Worm (Caenorhabditis elegans) whole organism, L4 larva: ENCODE data around the gene madf-11.

Source experiments
- F10B5.3 ChIP-seq: sonication (generic microtip); optimal IDR thresholded peaks from 2 replicates; lab custom pipeline; 2016; ENCODE audit warnings: mild to moderate bottlenecking, missing genetic modification characterization, missing compliant biosample characterization
- F44E2.7 ChIP-seq: fragments of 200-800 bp; sonication (Bioruptor generic); IDR thresholded peaks from 2 replicates; pipeline ENCODE4 v2.1.2; 2022; ENCODE audit warnings: missing genetic modification characterization, missing compliant biosample characterization
- F49E8.2 ChIP-seq: sonication (generic microtip); optimal IDR thresholded peaks from 2 replicates; lab custom pipeline; 2016; ENCODE audit warnings: missing compliant biosample characterization, mild to moderate bottlenecking, missing genetic modification characterization, borderline replicate concordance
- R02D3.7 ChIP-seq: fragments of 150-350 bp; sonication (generic microtip); optimal IDR thresholded peaks from 3 replicates; lab custom pipeline; 2014; ENCODE audit warnings: missing biosample characterization, missing genetic modification characterization
- T20F7.1 ChIP-seq: fragments of 200-800 bp; sonication (Bioruptor generic); optimal IDR thresholded peaks from 2 replicates; lab custom pipeline; 2018; ENCODE audit warnings: mild to moderate bottlenecking, missing genetic modification characterization, missing compliant biosample characterization
- T26A8.4 ChIP-seq: fragments of 200-800 bp; sonication (Bioruptor generic); IDR thresholded peaks from 2 replicates; pipeline ENCODE4 v1.3.6; 2022; ENCODE audit warnings: missing genetic modification characterization, missing compliant biosample characterization
- Y5F2A.4 ChIP-seq: fragments of 200-800 bp; sonication (Bioruptor generic); optimal IDR thresholded peaks from 2 replicates; lab custom pipeline; 2018; ENCODE audit warnings: mild to moderate bottlenecking, missing genetic modification characterization, missing compliant biosample characterization
- ZK337.2 ChIP-seq: fragments of 200-800 bp; sonication (Bioruptor generic); IDR thresholded peaks from 2 replicates; pipeline ENCODE4 v1.3.6; 2022; ENCODE audit warnings: missing genetic modification reagents, missing genetic modification characterization, missing compliant biosample characterization
- ZK546.5 ChIP-seq, 2 experiments: sonication (generic microtip); optimal IDR thresholded peaks; 2 replicates each; lab custom pipeline; 2017; ENCODE audit warnings: missing biosample characterization in 2 of 2, missing genetic modification characterization in 2 of 2
- ama-1 ChIP-seq: fragments of 150-350 bp; optimal IDR thresholded peaks from 2 replicates; lab custom pipeline; 2014; ENCODE audit warnings: inconsistent platforms, mixed read lengths
- arid-1 ChIP-seq: fragments of 200-800 bp; sonication (Bioruptor generic); conservative IDR thresholded peaks from 2 replicates; pipeline ENCODE4 v1.3.6; 2022; ENCODE audit warnings: missing genetic modification reagents, missing genetic modification characterization, missing compliant biosample characterization
- attf-4 ChIP-seq: sonication (generic microtip); optimal IDR thresholded peaks from 3 replicates; lab custom pipeline; 2017; ENCODE audit warnings: missing biosample characterization, missing genetic modification characterization
- ceh-44 ChIP-seq: fragments of 200-800 bp; sonication (Bioruptor generic); IDR thresholded peaks from 2 replicates; pipeline ENCODE4 v1.3.6; 2022; ENCODE audit warnings: missing genetic modification reagents, missing genetic modification characterization, missing compliant biosample characterization
- ceh-82 ChIP-seq: sonication (generic microtip); optimal IDR thresholded peaks from 2 replicates; lab custom pipeline; 2017; ENCODE audit warnings: missing biosample characterization, missing genetic modification characterization
- cey-2 ChIP-seq: sonication (generic microtip); optimal IDR thresholded peaks from 3 replicates; lab custom pipeline; 2017; ENCODE audit warnings: missing genetic modification characterization, mild to moderate bottlenecking, missing compliant biosample characterization, antibody characterized with exemption, borderline replicate concordance; ENCODE audit not compliant: insufficient read depth
- daf-12 ChIP-seq: fragments of 150-350 bp; optimal IDR thresholded peaks from 2 replicates; lab custom pipeline; 2014; ENCODE audit warnings: missing biosample characterization, missing genetic modification reagents, missing genetic modification characterization
- daf-16 ChIP-seq, 3 experiments: sonication (generic microtip); optimal IDR thresholded peaks; 2 replicates each; lab custom pipeline; 2016 to 2017; ENCODE audit warnings: missing genetic modification characterization in 3 of 3, missing genetic modification reagents in 3 of 3, mild to moderate bottlenecking in 2 of 3, missing compliant biosample characterization in 2 of 3, missing biosample characterization in 1 of 3, moderate library complexity in 1 of 3
- daf-19 ChIP-seq: fragments of 200-800 bp; sonication (Bioruptor generic); conservative IDR thresholded peaks from 2 replicates; pipeline ENCODE4 v1.3.6; 2022; ENCODE audit warnings: missing genetic modification characterization, missing compliant biosample characterization
- dmd-8 ChIP-seq: fragments of 200-800 bp; sonication (Bioruptor generic); IDR thresholded peaks from 2 replicates; pipeline ENCODE4 v1.3.6; 2022; ENCODE audit warnings: missing genetic modification characterization, missing compliant biosample characterization
- dmd-9 ChIP-seq: fragments of 200-800 bp; sonication (Bioruptor generic); IDR thresholded peaks from 2 replicates; pipeline ENCODE4 v1.3.6; 2022; ENCODE audit warnings: missing genetic modification reagents, missing genetic modification characterization, missing compliant biosample characterization
- dpl-1 ChIP-seq: fragments of 150-350 bp; optimal IDR thresholded peaks from 2 replicates; lab custom pipeline; 2014; ENCODE audit warnings: missing biosample characterization, missing genetic modification reagents, missing genetic modification characterization
- egl-43 ChIP-seq: fragments of 200-800 bp; sonication (Bioruptor generic); IDR thresholded peaks from 2 replicates; pipeline ENCODE4 v1.3.6; 2022; ENCODE audit warnings: missing genetic modification reagents, missing genetic modification characterization, missing compliant biosample characterization
- fos-1 ChIP-seq: fragments of 150-350 bp; optimal IDR thresholded peaks from 2 replicates; lab custom pipeline; 2014; ENCODE audit warnings: missing biosample characterization, missing genetic modification characterization
- gei-8 ChIP-seq: fragments of 200-800 bp; sonication (Bioruptor generic); optimal IDR thresholded peaks from 2 replicates; lab custom pipeline; 2018; ENCODE audit warnings: mild to moderate bottlenecking, missing genetic modification characterization, missing compliant biosample characterization
- hif-1 ChIP-seq, 2 experiments: sonication (generic microtip); optimal IDR thresholded peaks; 2 replicates each; lab custom pipeline; 2016 to 2017; ENCODE audit warnings: missing compliant biosample characterization in 2 of 2, missing genetic modification characterization in 2 of 2, missing genetic modification reagents in 2 of 2, missing genotype in 2 of 2, mild to moderate bottlenecking in 1 of 2
- hlh-30 ChIP-seq: sonication (generic microtip); optimal IDR thresholded peaks from 2 replicates; lab custom pipeline; 2017; ENCODE audit warnings: antibody characterized with exemption, mild to moderate bottlenecking, missing genetic modification characterization, missing compliant biosample characterization; ENCODE audit not compliant: insufficient read depth
- jun-1 ChIP-seq: fragments of 150-350 bp; optimal IDR thresholded peaks from 2 replicates; lab custom pipeline; 2014; ENCODE audit warnings: missing biosample characterization, missing genetic modification reagents, missing genetic modification characterization
- lin-1 ChIP-seq: fragments of 200-800 bp; sonication (Bioruptor generic); IDR thresholded peaks from 2 replicates; pipeline ENCODE4 v1.3.6; 2022; ENCODE audit warnings: missing genetic modification reagents, missing genetic modification characterization, missing compliant biosample characterization
- lir-3 ChIP-seq: sonication (generic microtip); optimal IDR thresholded peaks from 2 replicates; lab custom pipeline; 2016; ENCODE audit warnings: mild to moderate bottlenecking, missing genetic modification characterization, missing compliant biosample characterization
- madf-5 ChIP-seq, 2 experiments: fragments of 200-800 bp; sonication (Bioruptor generic); IDR thresholded peaks; 2 replicates each; pipeline ENCODE4 v1.3.6; 2022; ENCODE audit warnings: missing compliant biosample characterization in 2 of 2, missing genetic modification characterization in 2 of 2
- mdl-1 ChIP-seq, 2 experiments: fragments of 150-350 bp in 1 of 2; sonication (generic microtip) in 1 of 2; optimal IDR thresholded peaks; 2 replicates each; lab custom pipeline; 2014 to 2017; ENCODE audit warnings: missing biosample characterization in 2 of 2, missing genetic modification characterization in 2 of 2
- mep-1 ChIP-seq: fragments of 150-350 bp; sonication (generic microtip); optimal IDR thresholded peaks from 3 replicates; lab custom pipeline; 2014; ENCODE audit warnings: missing biosample characterization, missing genetic modification characterization
- mxl-2 ChIP-seq: fragments of 200-800 bp; sonication (Bioruptor generic); conservative IDR thresholded peaks from 2 replicates; pipeline ENCODE4 v1.3.6; 2022; ENCODE audit warnings: missing genetic modification reagents, missing genetic modification characterization, missing compliant biosample characterization
- nhr-102 ChIP-seq: sonication (generic microtip); optimal IDR thresholded peaks from 2 replicates; lab custom pipeline; 2016; ENCODE audit warnings: mild to moderate bottlenecking, missing genetic modification characterization, moderate library complexity, missing compliant biosample characterization
- nhr-11 ChIP-seq: fragments of 150-350 bp; optimal IDR thresholded peaks from 2 replicates; lab custom pipeline; 2014; ENCODE audit warnings: missing biosample characterization, missing genetic modification characterization
- nhr-237 ChIP-seq: sonication (generic microtip); optimal IDR thresholded peaks from 2 replicates; lab custom pipeline; 2017; ENCODE audit warnings: missing biosample characterization, missing genetic modification characterization
- nhr-28 ChIP-seq: fragments of 150-350 bp; optimal IDR thresholded peaks from 2 replicates; lab custom pipeline; 2014; ENCODE audit warnings: missing biosample characterization, missing genetic modification characterization
- nhr-42 ChIP-seq: fragments of 200-800 bp; sonication (Bioruptor generic); IDR thresholded peaks from 2 replicates; pipeline ENCODE4 v1.3.6; 2022; ENCODE audit warnings: missing genetic modification characterization, missing compliant biosample characterization
- nhr-48 ChIP-seq: sonication (generic microtip); optimal IDR thresholded peaks from 2 replicates; lab custom pipeline; 2016; ENCODE audit warnings: mild to moderate bottlenecking, missing genetic modification characterization, missing compliant biosample characterization
- nhr-76 ChIP-seq: fragments of 150-350 bp; optimal IDR thresholded peaks from 2 replicates; lab custom pipeline; 2014; ENCODE audit warnings: missing biosample characterization, missing genetic modification characterization
- nhr-77 ChIP-seq: fragments of 150-350 bp; optimal IDR thresholded peaks from 2 replicates; lab custom pipeline; 2014; ENCODE audit warnings: missing biosample characterization, missing genetic modification characterization
- php-3 ChIP-seq: fragments of 200-800 bp; sonication (Bioruptor generic); IDR thresholded peaks from 2 replicates; pipeline ENCODE4 v1.3.6; 2022; ENCODE audit warnings: missing genetic modification reagents, missing genetic modification characterization, missing compliant biosample characterization
- rbr-2 ChIP-seq: sonication (generic microtip); optimal IDR thresholded peaks from 2 replicates; lab custom pipeline; 2016; ENCODE audit warnings: missing genotype, missing genetic modification characterization, missing compliant biosample characterization
- set-16 ChIP-seq: fragments of 200-800 bp; sonication (Bioruptor generic); IDR thresholded peaks from 2 replicates; pipeline ENCODE4 v1.3.6; 2022; ENCODE audit warnings: missing genetic modification reagents, missing genetic modification characterization, missing compliant biosample characterization
- skn-1 ChIP-seq: fragments of 150-350 bp; optimal IDR thresholded peaks from 2 replicates; lab custom pipeline; 2014; ENCODE audit warnings: missing biosample characterization, missing genetic modification characterization
- snpc-1.2 ChIP-seq: fragments of 200-800 bp; sonication (Bioruptor generic); IDR thresholded peaks from 2 replicates; pipeline ENCODE4 v1.3.6; 2022; ENCODE audit warnings: missing genetic modification reagents, missing genetic modification characterization, missing compliant biosample characterization
- tra-1 ChIP-seq: fragments of 200-800 bp; sonication (Bioruptor generic); IDR thresholded peaks from 2 replicates; pipeline ENCODE4 v1.3.6; 2022; ENCODE audit warnings: missing genetic modification reagents, missing genetic modification characterization, missing compliant biosample characterization
- vab-7 ChIP-seq: fragments of 200-800 bp; sonication (Bioruptor generic); IDR thresholded peaks from 2 replicates; pipeline ENCODE4 v1.3.6; 2022; ENCODE audit warnings: missing genetic modification reagents, missing genetic modification characterization, missing compliant biosample characterization
- zfp-2 ChIP-seq: sonication (generic microtip); optimal IDR thresholded peaks from 2 replicates; lab custom pipeline; 2016; ENCODE audit warnings: mild to moderate bottlenecking, missing genetic modification characterization, missing compliant biosample characterization
- zip-11 ChIP-seq: fragments of 200-800 bp; sonication (Bioruptor generic); IDR thresholded peaks from 2 replicates; pipeline ENCODE4 v1.3.6; 2022; ENCODE audit warnings: missing genetic modification characterization, missing compliant biosample characterization
- zip-2 ChIP-seq: fragments of 150-350 bp; optimal IDR thresholded peaks from 2 replicates; lab custom pipeline; 2014; ENCODE audit warnings: missing biosample characterization, missing genetic modification characterization

The madf-11 gene

DNA sequence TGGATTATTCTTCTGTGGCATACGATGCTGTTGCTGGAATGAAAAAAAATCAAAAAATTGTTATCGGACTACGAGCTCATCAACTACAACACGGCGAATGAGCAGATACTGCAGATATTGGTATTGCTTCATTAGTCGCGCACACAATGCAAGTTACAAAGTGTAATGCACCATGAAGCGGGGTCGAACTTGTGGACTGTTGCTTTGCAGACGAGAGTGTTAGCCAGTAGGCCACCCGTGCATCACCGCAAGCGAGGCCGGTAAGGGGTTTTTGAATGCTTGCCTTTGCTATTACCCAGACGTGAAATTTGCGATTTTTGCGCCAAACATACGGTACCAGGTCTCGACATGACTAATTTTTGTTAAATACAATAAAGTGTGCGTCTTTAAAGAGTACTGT lies 1.3 kb downstream of the madf-11 start (continued):
- peak; percentile 54 for TF ChIP-seq dpl-1 (GFP tag; lab: Kevin White, UChicago)
- peak; percentile 23 to 51 for TF ChIP-seq hif-1 (tag; optimal IDR thresholded peaks at IDR 0.05; lab: Kevin White, UChicago)
- peak; percentile 64; the same call in 1 of the 2 replicates for TF ChIP-seq php-3 (GFP tag; lab: Robert Waterston, UW)
- peak; percentile 72 to 83; a peak in 3 of 4 replicates for TF ChIP-seq madf-5 (GFP tag; IDR thresholded peaks at IDR 0.05; lab: Robert Waterston, UW)
- TF ChIP-seq mdl-1 (tag; optimal IDR thresholded peaks at IDR 0.05; lab: Kevin White, UChicago): peak in 1 of 2 experiments; percentile 3
- TF ChIP-seq attf-4 (tag; lab: Kevin White, UChicago): no peak
- peak; percentile 80 for TF ChIP-seq gei-8
- 0 out of 2 replicates have a peak, but pooled peaks have one; percentile 46 for TF ChIP-seq mxl-2 (GFP tag; lab: Robert Waterston, UW)
- TF ChIP-seq nhr-28 (tag; lab: Kevin White, UChicago): peak; percentile 59
- TF ChIP-seq nhr-76: no peak
- peak; percentile 88 for TF ChIP-seq snpc-1.2 (GFP tag; lab: Robert Waterston, UW)
- TF ChIP-seq nhr-102 (tag; lab: Kevin White, UChicago): peak; percentile 79
- TF ChIP-seq daf-19 (GFP tag; lab: Robert Waterston, UW): peak; percentile 42; the same call in 1 of the 2 replicates
- peak; percentile 90 for TF ChIP-seq lin-1 (GFP tag; lab: Robert Waterston, UW)
- TF ChIP-seq zip-11 (GFP tag; lab: Robert Waterston, UW): 0 out of 2 replicates have a peak, but pooled peaks have one; percentile 17
- no peak for TF ChIP-seq skn-1 (tag; lab: Kevin White, UChicago)
- peak; percentile 98 for TF ChIP-seq dmd-8
- TF ChIP-seq nhr-48: peak; percentile 42
- peak; percentile 87 for TF ChIP-seq ZK337.2
- TF ChIP-seq nhr-77: peak; percentile 49
- TF ChIP-seq mep-1 (tag; lab: Kevin White, UChicago): peak; percentile 86
- no peak for TF ChIP-seq fos-1 (tag; lab: Kevin White, UChicago)
- peak; percentile 51 to 92 for TF ChIP-seq daf-16 (GFP tag; optimal IDR thresholded peaks at IDR 0.05; lab: Kevin White, UChicago)
- TF ChIP-seq daf-16 (tag; optimal IDR thresholded peaks at IDR 0.05; lab: Kevin White, UChicago): peak; percentile 61
- no peak for TF ChIP-seq nhr-237 (tag; lab: Kevin White, UChicago)
- TF ChIP-seq ZK546.5 (tag; optimal IDR thresholded peaks at IDR 0.05; lab: Kevin White, UChicago): no peak
- no peak for TF ChIP-seq T20F7.1 (GFP tag; lab: Kevin White, UChicago)
- peak; percentile 94 for TF ChIP-seq arid-1 (GFP tag; lab: Robert Waterston, UW)
- TF ChIP-seq ceh-82 (tag; lab: Kevin White, UChicago): no peak
- TF ChIP-seq vab-7 (GFP tag; lab: Robert Waterston, UW): peak; percentile 87
- peak; percentile 37 for TF ChIP-seq nhr-11 (tag; lab: Kevin White, UChicago)
- TF ChIP-seq F44E2.7 (GFP tag; lab: Robert Waterston, UW): peak; percentile 93
- TF ChIP-seq daf-12 (tag; lab: Kevin White, UChicago): no peak
- peak; percentile 89 for TF ChIP-seq Y5F2A.4 (GFP tag; lab: Kevin White, UChicago)
- peak; percentile 88 for TF ChIP-seq tra-1 (GFP tag; lab: Robert Waterston, UW)
- TF ChIP-seq set-16: peak; percentile 35; the same call in 1 of the 2 replicates
- TF ChIP-seq rbr-2 (tag; lab: Kevin White, UChicago): peak; percentile 76
- TF ChIP-seq dmd-9: peak; percentile 83
- peak; percentile 94 for TF ChIP-seq egl-43
- peak; percentile 88 for TF ChIP-seq nhr-42 (GFP tag; lab: Robert Waterston, UW)
- no peak for TF ChIP-seq ceh-44 (GFP tag; lab: Robert Waterston, UW)
- TF ChIP-seq jun-1: peak; percentile 36
- no peak for TF ChIP-seq cey-2 (tag; lab: Kevin White, UChicago)
- TF ChIP-seq F10B5.3 (tag; lab: Kevin White, UChicago): peak; percentile 71
- TF ChIP-seq R02D3.7: peak; percentile 27
- TF ChIP-seq zip-2 (tag; lab: Kevin White, UChicago): no peak
- peak; percentile 73 for TF ChIP-seq lir-3 (tag; lab: Kevin White, UChicago)
- TF ChIP-seq hlh-30 (tag; lab: Kevin White, UChicago): peak; percentile 37
- TF ChIP-seq F49E8.2: peak; percentile 89
- peak; percentile 61 for TF ChIP-seq zfp-2 (tag; lab: Kevin White, UChicago)
- TF ChIP-seq ama-1 (lab: Kevin White, UChicago): no peak
- peak; percentile 90 for TF ChIP-seq T26A8.4
